Fruit fly (Drosophila melanogaster): ENCODE measurements around the gene Pus1.

Gene Pus1

dm6 chr3R:20563830-20564421 lies 28.5 kb downstream of the Pus1 start, which contains the start of gene CG10877 (continued):
- TF ChIP-seq ind (GFP tag; optimal IDR thresholded peaks at IDR 0.05) (no peak), z (GFP tag; IDR thresholded peaks at IDR 0.05) (0 out of 3 replicates have a peak, but pooled peaks have one; percentile 9), tll (GFP tag; optimal IDR thresholded peaks at IDR 0.05) (no peak), corto (GFP tag; optimal IDR thresholded peaks at IDR 0.05) (no peak), pho (GFP tag; optimal IDR thresholded peaks at IDR 0.05) (no peak), CG15269 (tag; optimal IDR thresholded peaks at IDR 0.05) (no peak), Jarid2 (GFP tag; optimal IDR thresholded peaks at IDR 0.05) (peak; percentile 51), sna (GFP tag; IDR thresholded peaks at IDR 0.05; ENCODE audit: partially characterized antibody) (no peak), nom (GFP tag; optimal IDR thresholded peaks at IDR 0.05) (peak; percentile 71), her (GFP tag; optimal IDR thresholded peaks at IDR 0.05) (no peak), CG10462 (GFP tag; optimal IDR thresholded peaks at IDR 0.05) (no peak), CG1602 (GFP tag; optimal IDR thresholded peaks at IDR 0.05) (no peak), bowl (GFP tag; IDR thresholded peaks at IDR 0.05) (no peak), CG13287 (GFP tag; IDR thresholded peaks at IDR 0.05; ENCODE audit: partially characterized antibody) (peak; percentile 20; the same call in 1 of the 2 replicates), h (optimal IDR thresholded peaks at IDR 0.05) (no peak), CG34376 (GFP tag; optimal IDR thresholded peaks at IDR 0.05) (peak; percentile 64), Xrp1 (GFP tag; IDR thresholded peaks at IDR 0.05) (no peak), CG34224 (GFP tag; IDR thresholded peaks at IDR 0.05; ENCODE audit: partially characterized antibody) (peak; percentile 28; the same call in 1 of the 3 replicates), CG3163 (GFP tag; optimal IDR thresholded peaks at IDR 0.05) (peak; percentile 92), CG12071 (GFP tag; optimal IDR thresholded peaks at IDR 0.05) (no peak), CG11456 (GFP tag; IDR thresholded peaks at IDR 0.05) (no peak), dimm (GFP tag; IDR thresholded peaks at IDR 0.05) (no peak), mam (GFP tag; optimal IDR thresholded peaks at IDR 0.05) (no peak), CG32772 (GFP tag; IDR thresholded peaks at IDR 0.05) (no peak)

- TF ChIP-seq grau (tag; optimal IDR thresholded peaks at IDR 0.05), result peak; percentile 21
- TF ChIP-seq lov (optimal IDR thresholded peaks at IDR 0.05), result no peak
- 0 out of 3 replicates have a peak, but pooled peaks have one; percentile 52 for TF ChIP-seq lov (GFP tag; IDR thresholded peaks at IDR 0.05)
- TF ChIP-seq zen (tag; optimal IDR thresholded peaks at IDR 0.05), result no peak
- peak in 1 of 2 experiments; percentile 5 for TF ChIP-seq Eip74EF (GFP tag; optimal IDR thresholded peaks at IDR 0.05)
- peak in 1 of 2 experiments; percentile 32 for TF ChIP-seq Hr78 (GFP tag; optimal IDR thresholded peaks at IDR 0.05)
- peak; percentile 54 for TF ChIP-seq MESR4 (GFP tag; optimal IDR thresholded peaks at IDR 0.05)
- peak; percentile 19 for TF ChIP-seq gfzf (GFP tag; optimal IDR thresholded peaks at IDR 0.05)
- peak; percentile 9 for TF ChIP-seq CG7987 (GFP tag; optimal IDR thresholded peaks at IDR 0.05)
- TF ChIP-seq otp (GFP tag; IDR thresholded peaks at IDR 0.05), result peak; percentile 56; the same call in 1 of the 3 replicates
- no peak for TF ChIP-seq zfh1 (GFP tag; IDR thresholded peaks at IDR 0.05)
- no peak for TF ChIP-seq CG11093 (GFP tag; IDR thresholded peaks at IDR 0.05)
- TF ChIP-seq HLH54F (GFP tag; optimal IDR thresholded peaks at IDR 0.05), result no peak
- TF ChIP-seq cad (GFP tag; optimal IDR thresholded peaks at IDR 0.05), result peak; percentile 23
- TF ChIP-seq CG14710 (tag; optimal IDR thresholded peaks at IDR 0.05), result peak; percentile 1
- no peak for TF ChIP-seq CG8290 (GFP tag; optimal IDR thresholded peaks at IDR 0.05)
- peak in 1 of 2 experiments; percentile 43 for TF ChIP-seq CG8290 (tag; optimal IDR thresholded peaks at IDR 0.05)
- no peak for TF ChIP-seq fd96Cb (tag; optimal IDR thresholded peaks at IDR 0.05)
- no peak for TF ChIP-seq pfk (GFP tag; optimal IDR thresholded peaks at IDR 0.05)
- TF ChIP-seq btn (GFP tag; optimal IDR thresholded peaks at IDR 0.05), result no peak
- TF ChIP-seq Adf1 (GFP tag; IDR thresholded peaks at IDR 0.05), result peak; percentile 47
- peak; percentile 13 for TF ChIP-seq ac (GFP tag; optimal IDR thresholded peaks at IDR 0.05)
- no peak for TF ChIP-seq CG6254 (GFP tag; optimal IDR thresholded peaks at IDR 0.05)
- peak in 1 of 3 experiments; percentile 20 for TF ChIP-seq Stat92E (GFP tag; optimal IDR thresholded peaks at IDR 0.05)
- TF ChIP-seq MBD-R2 (GFP tag; IDR thresholded peaks at IDR 0.05), result peak; percentile 71
- 0 out of 3 replicates have a peak, but pooled peaks have one; percentile 6 for TF ChIP-seq B-H1 (GFP tag; IDR thresholded peaks at IDR 0.05)
Measured at dm6 chr3R:20560668-20561226, 31.7 kb downstream of the Pus1 start, which contains the start of gene CG5191. Gene CG5191, plus strand, starts transcription at chr3R:20560865.

Measured in whole organism, embryonic.